Fruit fly (Drosophila melanogaster): ENCODE results near the gene Hacd1.

The Hacd1 gene

DNA sequence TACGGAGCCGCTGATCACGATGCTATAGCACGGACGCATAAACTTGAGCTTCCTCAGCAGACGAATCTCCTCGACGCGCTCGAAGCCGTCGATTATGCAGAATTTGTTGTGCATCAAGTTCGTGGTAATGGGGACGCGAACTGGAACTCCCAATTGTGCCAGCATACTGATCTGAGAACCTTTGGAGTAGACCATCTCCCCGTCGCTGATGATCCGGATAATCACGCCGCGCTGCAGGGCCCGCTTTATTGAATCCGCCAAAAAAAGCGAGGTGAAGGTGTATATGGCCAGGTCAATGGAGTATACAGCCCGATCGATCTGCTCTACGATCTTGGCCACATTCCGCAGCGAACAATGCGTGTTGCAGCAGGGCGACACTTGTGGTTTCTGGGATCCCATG is 12.9 kb downstream of the Hacd1 start:
- no peak for TF ChIP-seq CG17801 (GFP tag; optimal IDR thresholded peaks at IDR 0.05; ENCODE audit: partially characterized antibody)

DNA sequence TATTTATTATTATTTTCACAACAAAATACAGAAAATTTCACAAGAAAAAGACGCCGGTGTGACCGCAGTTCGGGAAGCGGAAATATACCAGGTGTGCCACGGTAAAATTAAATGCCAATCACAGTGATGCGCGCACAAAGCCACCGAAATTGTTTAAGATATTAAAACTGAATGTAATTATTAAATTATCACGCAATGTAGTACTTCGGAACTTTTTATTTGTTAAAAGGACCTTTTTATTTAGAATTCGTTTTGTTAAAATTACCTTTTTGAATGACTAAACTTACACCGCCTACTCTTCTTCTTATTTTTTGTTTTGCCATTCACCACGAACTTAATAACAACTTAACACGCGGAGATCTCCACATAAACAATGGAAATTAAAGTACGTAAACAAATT is 14.1 kb downstream of the Hacd1 start, which contains the start of the genes CG6686 and CG34163:
CG6686 (minus strand) TSS at position 95 of the 400 bp plus-strand sequence.
CG34163 (plus strand) TSS at position 326 of the 400 bp plus-strand sequence.
- peak; percentile 2 for TF ChIP-seq CG17801 (GFP tag; optimal IDR thresholded peaks at IDR 0.05; ENCODE audit: partially characterized antibody)

DNA sequence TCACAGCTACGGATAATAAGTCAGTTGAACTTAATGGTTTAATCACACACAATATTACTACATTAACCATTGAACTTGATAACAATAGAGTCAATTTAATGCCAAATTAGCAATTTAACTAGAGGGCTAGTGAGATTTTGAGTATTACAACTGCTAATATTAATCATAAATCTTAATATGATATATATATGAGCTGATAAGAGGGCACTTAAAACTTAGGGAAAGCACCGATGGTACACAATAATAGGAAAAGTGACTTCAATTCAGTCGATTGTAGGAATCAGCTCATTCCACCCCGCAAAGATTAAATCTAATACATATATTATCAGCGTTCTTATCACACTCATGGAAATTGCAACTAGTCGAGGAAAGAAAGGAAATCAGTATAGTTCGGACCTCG is 20.9 kb downstream of the Hacd1 start, which contains the start of gene CG16965:
CG16965 (plus strand) TSS at position 382 of the 400 bp plus-strand sequence.
- no peak for TF ChIP-seq CG17801 (GFP tag; optimal IDR thresholded peaks at IDR 0.05; ENCODE audit: partially characterized antibody)

DNA sequence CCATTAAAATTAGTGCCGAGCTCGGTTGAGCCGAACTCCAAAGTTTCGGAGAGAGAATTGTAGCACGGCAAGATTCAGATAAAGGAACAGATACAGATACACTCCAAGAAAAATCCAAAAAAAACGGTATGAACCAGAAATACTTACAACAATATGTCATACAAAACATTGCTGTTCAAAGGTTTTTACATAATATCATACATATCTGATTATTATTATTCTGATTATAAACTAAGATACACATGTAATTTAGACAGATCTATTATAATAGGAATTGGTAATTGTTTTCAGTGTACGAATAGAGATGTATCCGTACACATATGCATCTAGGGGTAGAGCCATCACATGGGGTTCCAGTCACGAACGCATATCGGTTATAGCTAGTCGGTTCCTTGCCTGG is 22.0 kb downstream of the Hacd1 start:
- no peak for TF ChIP-seq CG17801 (GFP tag; optimal IDR thresholded peaks at IDR 0.05; ENCODE audit: partially characterized antibody)

DNA sequence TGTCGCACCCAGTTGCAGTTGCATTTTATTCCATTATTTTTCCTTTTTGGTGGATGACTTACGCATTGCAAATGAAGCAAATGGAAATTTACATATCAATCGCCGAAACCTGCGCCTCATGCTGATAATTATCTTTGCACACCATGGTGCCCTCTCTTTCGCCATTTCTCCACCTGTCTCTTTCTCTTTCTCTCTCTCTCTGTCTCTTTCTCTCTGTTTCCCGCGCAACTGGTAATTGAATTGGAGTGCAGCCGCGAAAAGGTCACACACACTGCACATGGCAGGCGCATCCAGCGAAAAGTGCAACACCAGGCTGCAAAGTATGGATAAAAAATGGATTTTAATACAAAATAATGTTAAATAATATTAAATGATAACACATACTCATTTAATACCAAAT is 24.3 kb downstream of the Hacd1 start:
- TF ChIP-seq CG17801 (GFP tag; optimal IDR thresholded peaks at IDR 0.05; ENCODE audit: partially characterized antibody) = no peak

DNA sequence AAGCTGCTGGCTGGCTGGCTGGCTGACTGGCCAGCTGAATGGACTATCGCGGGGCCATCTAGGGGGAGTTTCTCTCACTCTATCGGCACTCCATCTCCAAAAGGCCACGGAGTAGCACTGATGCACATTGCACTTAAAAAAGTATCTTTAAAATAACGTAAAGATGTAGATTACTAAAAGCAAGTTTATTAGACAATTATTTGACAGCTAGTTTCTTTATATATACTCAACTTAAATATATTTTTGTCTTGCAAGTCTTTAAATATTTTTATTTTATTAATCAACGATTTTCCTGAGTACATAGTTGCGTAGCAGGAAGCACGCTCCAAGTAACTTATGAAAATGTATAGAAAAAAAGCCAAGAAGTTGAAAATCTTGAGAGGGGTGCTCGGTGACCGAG is 25.1 kb downstream of the Hacd1 start:
- TF ChIP-seq CG17801 (GFP tag; optimal IDR thresholded peaks at IDR 0.05; ENCODE audit: partially characterized antibody) = no peak

DNA sequence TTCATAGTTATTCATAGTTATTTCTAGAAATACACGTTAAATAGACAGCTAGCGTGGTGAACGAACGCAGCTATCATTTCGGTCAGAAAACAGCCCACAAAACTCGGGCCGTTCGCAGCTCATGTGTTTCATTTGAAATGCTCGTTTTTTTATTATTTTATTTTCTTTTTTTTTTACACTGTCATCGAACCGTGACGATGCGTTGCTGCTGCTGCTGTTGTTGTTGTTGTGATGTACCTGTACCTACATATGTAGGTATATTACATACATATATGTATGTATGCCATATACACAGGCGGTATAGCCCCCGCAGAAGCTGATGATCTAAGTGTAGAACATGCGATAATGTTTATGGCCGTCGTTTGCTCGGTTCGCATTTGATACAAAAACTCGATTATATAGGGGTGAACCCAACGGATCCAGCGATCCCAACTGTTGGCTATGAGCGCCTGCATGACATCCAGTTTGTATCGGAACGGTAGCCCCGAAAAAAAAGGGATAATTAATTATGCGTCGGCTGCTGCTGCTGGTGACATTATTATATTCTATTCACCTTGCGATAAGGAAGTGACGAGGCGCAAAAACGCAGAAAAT is 28.8 kb downstream of the Hacd1 start:
- TF ChIP-seq CG17801 (GFP tag; optimal IDR thresholded peaks at IDR 0.05; ENCODE audit: partially characterized antibody) = no peak

DNA sequence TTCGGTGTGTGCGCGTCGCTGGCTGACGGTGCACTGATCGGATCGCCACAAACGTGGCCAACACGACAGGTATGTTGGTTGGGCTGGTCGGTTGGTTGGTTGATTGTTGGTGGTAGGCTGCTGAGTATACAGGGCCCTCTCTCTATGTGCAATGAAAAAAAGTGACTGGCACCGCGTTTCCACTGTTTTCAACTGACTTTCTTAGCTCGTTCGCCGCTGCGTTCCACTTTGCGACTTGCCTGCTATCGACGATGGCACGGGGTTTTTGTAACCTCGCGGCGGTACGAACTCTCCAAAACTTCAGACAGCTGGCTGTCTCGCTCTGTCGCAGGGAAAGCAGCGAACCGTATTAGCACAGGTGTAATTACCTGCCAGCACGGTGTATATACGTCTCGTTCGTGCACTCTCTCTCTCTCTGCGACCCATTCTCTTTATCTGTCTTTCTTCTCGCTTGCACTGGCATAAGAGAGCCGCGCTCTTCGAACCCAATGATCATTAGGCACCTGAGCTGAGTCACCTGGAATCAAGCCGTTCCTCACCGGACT is 31.1 kb downstream of the Hacd1 start:
- peak; percentile 36 for TF ChIP-seq CG17801 (GFP tag; optimal IDR thresholded peaks at IDR 0.05; ENCODE audit: partially characterized antibody)

DNA sequence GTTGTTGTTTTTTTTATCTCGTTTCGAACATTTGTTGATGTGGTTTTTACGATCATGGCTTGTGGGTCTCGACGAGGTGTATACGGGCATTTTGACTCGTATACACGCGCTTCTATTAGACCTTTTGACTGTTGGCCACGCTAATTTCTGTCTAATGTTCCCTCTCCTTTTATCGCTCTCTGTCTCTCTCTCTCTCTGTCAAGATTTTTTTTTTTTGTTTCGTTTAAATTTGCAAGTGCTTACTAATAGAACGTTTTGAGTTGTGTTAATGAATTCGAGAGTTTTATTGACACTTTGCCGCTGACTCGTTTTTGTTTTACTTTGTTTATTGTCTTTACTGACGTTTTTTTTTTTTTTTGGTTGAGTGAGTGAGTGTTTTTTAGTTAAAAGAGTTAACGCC is 31.7 kb downstream of the Hacd1 start:
- no peak for TF ChIP-seq CG17801 (GFP tag; optimal IDR thresholded peaks at IDR 0.05; ENCODE audit: partially characterized antibody)

DNA sequence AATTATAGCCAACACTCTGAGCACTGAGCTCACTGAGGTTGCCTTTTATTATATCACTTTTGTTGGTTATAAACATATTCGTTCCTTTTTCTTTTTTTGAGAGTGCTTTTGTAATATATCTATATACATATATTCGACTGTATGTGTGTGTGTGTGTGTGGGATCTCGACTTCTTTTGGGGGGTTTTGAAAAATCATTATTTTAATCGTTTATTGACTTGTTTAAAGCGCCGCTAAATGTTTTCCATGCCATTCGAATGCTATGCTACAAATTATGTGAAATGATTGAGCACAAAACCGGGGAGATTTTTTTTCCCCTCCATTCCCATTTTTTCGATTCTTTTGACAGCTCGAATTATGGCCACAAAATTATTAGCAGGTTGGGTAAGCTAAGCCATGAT is 32.6 kb downstream of the Hacd1 start:
- no peak for TF ChIP-seq CG17801 (GFP tag; optimal IDR thresholded peaks at IDR 0.05; ENCODE audit: partially characterized antibody)

DNA sequence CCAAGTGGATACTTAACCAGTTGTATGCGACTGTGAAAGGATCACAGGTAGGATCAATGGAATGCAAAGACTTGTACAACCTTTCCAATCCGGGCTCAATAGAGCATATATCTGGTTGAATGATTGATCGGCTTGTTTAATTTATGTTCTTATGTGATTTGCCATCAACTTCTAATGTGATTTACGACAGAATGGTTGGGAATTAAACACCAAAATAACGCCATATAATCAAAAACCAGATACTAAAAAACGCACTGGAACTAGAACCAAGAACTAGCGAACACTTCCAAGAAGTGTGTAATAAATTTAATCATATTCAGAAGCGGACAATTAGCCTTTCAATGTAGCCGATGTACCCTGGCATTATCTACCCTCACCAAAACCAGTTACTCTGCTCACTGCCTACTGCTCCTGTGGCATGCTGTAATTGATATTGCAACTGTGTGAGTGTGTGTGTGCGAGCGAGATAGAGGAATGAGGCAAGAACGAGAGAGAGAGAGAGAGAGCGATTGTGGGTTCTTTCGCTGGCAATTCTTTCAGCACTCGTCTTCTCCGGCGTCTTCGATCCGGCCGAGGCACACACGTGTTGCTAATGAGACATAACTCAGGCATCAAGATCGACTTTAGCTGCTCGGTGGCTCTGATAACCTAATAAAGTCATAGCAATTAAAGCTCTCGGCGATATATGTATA is 33.3 kb downstream of the Hacd1 start:
- no peak for TF ChIP-seq CG17801 (GFP tag; optimal IDR thresholded peaks at IDR 0.05; ENCODE audit: partially characterized antibody)

DNA sequence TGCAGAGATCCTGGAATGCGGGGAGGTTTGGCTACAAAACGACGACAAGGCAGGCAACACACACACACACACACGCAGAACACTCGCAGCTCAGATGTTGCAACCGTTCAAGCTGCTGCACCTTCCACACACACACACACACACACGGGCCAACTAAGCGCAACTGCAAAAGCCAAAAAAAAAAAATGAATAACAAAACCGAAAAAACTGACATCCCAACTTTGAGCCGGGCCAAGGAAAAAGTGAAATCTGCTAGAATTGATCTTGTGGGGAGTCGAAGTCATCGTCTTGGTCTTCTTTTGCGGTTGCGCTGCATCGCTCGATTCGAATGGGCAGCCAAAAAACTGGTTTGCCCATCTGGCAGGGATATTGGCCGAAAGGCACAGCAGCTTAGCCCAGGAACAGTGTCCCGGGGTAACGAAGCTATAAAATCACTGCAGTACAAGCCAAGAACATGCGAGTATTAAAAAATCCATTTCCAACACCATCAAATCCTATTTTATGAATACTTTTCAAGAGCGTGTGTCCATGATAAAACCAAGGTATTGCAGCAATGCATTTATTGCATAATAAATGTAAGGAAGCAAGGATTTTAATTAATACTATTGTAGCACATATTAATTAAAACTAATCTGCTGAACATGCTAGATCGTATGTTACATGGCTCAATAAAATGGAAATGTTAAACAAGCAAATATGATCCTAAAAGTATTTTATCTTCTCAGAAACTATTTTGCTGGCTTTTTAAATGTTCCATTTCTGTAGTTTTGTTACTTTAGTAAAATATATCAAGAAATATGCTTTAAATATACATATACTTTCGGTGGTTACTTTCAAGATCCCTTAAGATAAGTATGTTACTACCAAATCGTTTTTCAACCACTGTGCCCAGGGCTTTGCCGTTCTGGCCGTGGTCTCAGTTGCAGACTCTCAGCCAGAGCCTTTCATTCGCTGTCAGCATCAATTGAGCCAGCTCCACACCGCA is 36.2 kb downstream of the Hacd1 start:
- TF ChIP-seq CG17801 (GFP tag; optimal IDR thresholded peaks at IDR 0.05; ENCODE audit: partially characterized antibody) = no peak

DNA sequence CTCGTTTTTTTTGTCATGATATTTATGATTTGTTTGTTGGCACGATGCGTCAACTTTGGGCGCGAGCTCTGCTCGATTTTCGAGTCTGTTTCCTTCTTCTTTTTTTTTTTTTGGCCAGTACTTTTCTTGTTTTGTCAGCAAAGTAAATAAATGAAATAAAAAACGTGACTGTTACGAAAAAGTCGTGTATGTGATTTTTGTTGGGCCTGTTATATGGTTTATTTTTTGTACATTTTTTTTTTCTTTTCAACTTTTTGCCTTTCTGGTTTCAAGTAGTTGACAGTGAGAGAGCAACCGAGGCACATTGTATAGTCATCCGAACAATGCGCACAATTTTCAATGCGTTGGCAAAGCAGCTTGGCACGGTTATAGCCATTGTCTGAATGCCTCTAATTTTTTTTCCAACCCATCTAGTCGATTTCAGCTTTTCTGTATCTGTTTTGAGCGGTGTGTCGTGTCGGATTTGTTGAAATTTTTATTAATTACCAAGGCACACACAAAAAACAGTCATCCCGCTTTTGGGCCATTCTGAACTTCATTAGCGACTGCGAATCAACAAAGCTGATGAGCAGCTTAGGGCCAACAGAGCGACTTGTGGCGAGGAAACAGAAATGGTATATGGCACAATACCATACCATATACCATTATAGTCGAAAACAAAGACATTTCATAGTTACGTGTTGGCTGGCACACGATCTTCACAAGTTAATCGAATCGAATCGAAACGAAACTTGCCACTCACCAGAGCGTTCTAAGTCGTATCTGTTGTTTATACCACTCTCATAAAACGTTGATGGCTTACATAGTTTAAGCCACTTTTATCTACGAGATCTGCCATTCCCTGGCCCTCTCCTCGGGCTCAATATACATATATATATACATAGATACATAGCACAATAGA is 38.4 kb downstream of the Hacd1 start:
- TF ChIP-seq CG17801 (GFP tag; optimal IDR thresholded peaks at IDR 0.05; ENCODE audit: partially characterized antibody) = peak; percentile 74

DNA sequence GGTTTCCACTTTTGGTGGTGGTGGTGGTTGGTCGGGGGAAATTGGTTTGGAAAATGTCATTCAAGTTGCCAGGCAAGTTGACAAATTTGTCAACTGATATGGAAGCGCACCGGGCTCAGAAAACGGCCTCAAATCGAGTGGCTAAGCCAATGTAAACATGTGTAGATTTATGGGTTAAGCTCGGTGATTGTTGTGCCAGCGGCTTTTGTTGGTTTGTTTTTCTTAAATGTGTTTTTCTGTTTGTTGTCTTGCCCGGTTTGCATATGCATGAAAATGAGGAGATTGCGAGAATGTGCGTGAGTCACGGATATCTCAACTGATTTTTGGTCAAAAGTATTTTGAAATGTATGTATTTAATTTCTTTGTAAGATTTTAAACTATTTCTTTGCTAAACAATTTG is 41.2 kb downstream of the Hacd1 start:
- TF ChIP-seq CG17801 (GFP tag; optimal IDR thresholded peaks at IDR 0.05; ENCODE audit: partially characterized antibody) = no peak

Data from ovary, adult (tissue).